Worm (Caenorhabditis elegans): ENCODE results near the gene fbxb-104.
"Not testable (repeated sequence)": the region's sequence is repeated elsewhere in the genome, so short reads cannot be mapped to it uniquely, and the experiment has no call there.

DNA sequence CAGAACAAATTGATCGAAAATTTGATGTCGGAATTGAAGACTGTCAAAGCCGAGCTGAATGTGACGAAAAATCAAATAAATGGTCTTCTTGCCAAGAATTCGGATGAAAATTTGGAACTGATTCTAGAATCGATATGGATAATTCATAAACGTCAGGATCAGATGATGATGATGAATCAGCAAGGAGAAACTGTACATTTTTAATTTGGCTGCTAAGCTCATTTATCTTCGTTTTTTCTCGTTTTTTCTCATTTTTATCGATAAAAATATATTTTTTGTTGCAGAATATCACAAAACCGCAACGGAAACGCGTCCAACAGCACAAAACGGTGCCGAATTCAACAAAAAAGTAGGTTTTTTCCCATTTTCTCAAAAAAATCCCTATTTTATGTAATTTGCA lies 27.6 kb downstream of the fbxb-104 start, which contains the start of gene C16C8.14:
- not testable (repeated sequence) for TF ChIP-seq ztf-11 (tag; optimal IDR thresholded peaks at IDR 0.05); mep-1 (tag; optimal IDR thresholded peaks at IDR 0.05); nhr-237 (tag; optimal IDR thresholded peaks at IDR 0.05); lsy-2 (tag; optimal IDR thresholded peaks at IDR 0.05); lin-13 (tag; optimal IDR thresholded peaks at IDR 0.05); ceh-83 (GFP tag; optimal IDR thresholded peaks at IDR 0.05); sptf-1 (tag; optimal IDR thresholded peaks at IDR 0.05); snpc-4 (tag; optimal IDR thresholded peaks at IDR 0.05); lin-32 (GFP tag; optimal IDR thresholded peaks at IDR 0.05); drap-1 (GFP tag; optimal IDR thresholded peaks at IDR 0.05); cnd-1 (tag; optimal IDR thresholded peaks at IDR 0.05); unc-120 (tag; optimal IDR thresholded peaks at IDR 0.05; ENCODE audit: poor library complexity, severe bottlenecking)

Measured in whole organism, mixed stage, embryonic.